Fruit fly (Drosophila melanogaster): Measurements from ENCODE around the gene Daxx.

Daxx gene

DNA sequence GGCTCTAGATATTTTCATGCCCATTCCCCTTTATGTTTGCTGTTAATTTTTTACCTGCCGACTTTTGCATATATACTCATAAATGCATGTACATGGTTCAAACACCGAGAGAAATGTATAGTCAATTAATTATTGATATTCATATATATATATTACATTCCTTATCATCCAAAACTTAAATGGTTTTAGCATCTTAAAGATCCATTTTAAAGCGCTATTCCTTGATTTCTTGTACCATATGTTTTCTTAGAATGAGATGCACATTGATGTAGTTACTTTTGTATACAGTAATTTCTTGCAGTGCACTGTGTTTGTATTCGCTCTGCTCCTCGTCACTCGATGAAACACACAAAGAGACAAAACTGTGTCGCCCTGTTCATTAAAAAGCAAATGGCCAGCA is 27.9 kb downstream of the Daxx start (continued):
- no peak for TF ChIP-seq Fer2 (tag; optimal IDR thresholded peaks at IDR 0.05)
- no peak for TF ChIP-seq CG11085 (GFP tag; IDR thresholded peaks at IDR 0.05)
- TF ChIP-seq Kr (GFP tag; optimal IDR thresholded peaks at IDR 0.05) = no peak
- no peak for TF ChIP-seq crol (GFP tag; IDR thresholded peaks at IDR 0.05)
- no peak for TF ChIP-seq stc (GFP tag; IDR thresholded peaks at IDR 0.05)
- no peak for TF ChIP-seq bigmax (GFP tag; optimal IDR thresholded peaks at IDR 0.05)
- TF ChIP-seq tx (GFP tag; optimal IDR thresholded peaks at IDR 0.05) = no peak
- peak; percentile 41 for TF ChIP-seq zen (tag; optimal IDR thresholded peaks at IDR 0.05)
- TF ChIP-seq CG17829 (tag; optimal IDR thresholded peaks at IDR 0.05) = peak; percentile 16
- no peak for TF ChIP-seq cato (GFP tag; optimal IDR thresholded peaks at IDR 0.05; ENCODE audit: borderline replicate concordance)
- TF ChIP-seq Mes4 (GFP tag; optimal IDR thresholded peaks at IDR 0.05) = no peak
- TF ChIP-seq Ets97D (GFP tag; optimal IDR thresholded peaks at IDR 0.05) = no peak
- no peak for TF ChIP-seq hkb (optimal IDR thresholded peaks at IDR 0.05)
- TF ChIP-seq hkb (GFP tag; IDR thresholded peaks at IDR 0.05) = peak; percentile 36; the same call in 1 of the 2 replicates
- TF ChIP-seq cas (GFP tag; IDR thresholded peaks at IDR 0.05) = no peak
- TF ChIP-seq zfh2 (GFP tag; optimal IDR thresholded peaks at IDR 0.05) = no peak
- no peak for TF ChIP-seq CG10462 (GFP tag; optimal IDR thresholded peaks at IDR 0.05)
- peak; percentile 41; the same call in 1 of the 2 replicates for TF ChIP-seq Xrp1 (GFP tag; IDR thresholded peaks at IDR 0.05)
- TF ChIP-seq Poxn (GFP tag; IDR thresholded peaks at IDR 0.05) = no peak
- no peak for TF ChIP-seq HmgD (GFP tag; optimal IDR thresholded peaks at IDR 0.05)
- no peak for TF ChIP-seq wdn (GFP tag; IDR thresholded peaks at IDR 0.05)
- no peak for TF ChIP-seq B-H2 (GFP tag; optimal IDR thresholded peaks at IDR 0.05)
- TF ChIP-seq stwl (tag; optimal IDR thresholded peaks at IDR 0.05) = no peak
- TF ChIP-seq peb (GFP tag; IDR thresholded peaks at IDR 0.05) = no peak
- TF ChIP-seq Six4 (GFP tag; optimal IDR thresholded peaks at IDR 0.05) = no peak
- TF ChIP-seq CG10979 (tag; optimal IDR thresholded peaks at IDR 0.05) = peak; percentile 45
- no peak for TF ChIP-seq p53 (GFP tag; optimal IDR thresholded peaks at IDR 0.05)
- TF ChIP-seq Med (GFP tag) = no peak
- no peak for TF ChIP-seq CG43689 (GFP tag; IDR thresholded peaks at IDR 0.05)
- peak; percentile 29 for TF ChIP-seq CG17385 (GFP tag; optimal IDR thresholded peaks at IDR 0.05)
- TF ChIP-seq CG7839 (tag; optimal IDR thresholded peaks at IDR 0.05) = peak; percentile 52
- no peak for TF ChIP-seq twi (tag; optimal IDR thresholded peaks at IDR 0.05)
- no peak for TF ChIP-seq Neu2 (GFP tag; optimal IDR thresholded peaks at IDR 0.05; ENCODE audit: borderline replicate concordance)
- TF ChIP-seq CG1603 (tag; optimal IDR thresholded peaks at IDR 0.05) = peak; percentile 46
- TF ChIP-seq Hmr (GFP tag; optimal IDR thresholded peaks at IDR 0.05) = no peak
- 0 out of 2 replicates have a peak, but pooled peaks have one; percentile 22 for TF ChIP-seq lmd (GFP tag; IDR thresholded peaks at IDR 0.05)
- TF ChIP-seq wor (GFP tag; IDR thresholded peaks at IDR 0.05) = no peak
- TF ChIP-seq CG15269 (tag; optimal IDR thresholded peaks at IDR 0.05) = no peak
- TF ChIP-seq CG2889 (GFP tag; IDR thresholded peaks at IDR 0.05) = no peak
- peak; percentile 10 for TF ChIP-seq CG9727 (GFP tag; optimal IDR thresholded peaks at IDR 0.05)
- no peak for TF ChIP-seq CG2120 (GFP tag; optimal IDR thresholded peaks at IDR 0.05)
- TF ChIP-seq Deaf1 (tag; optimal IDR thresholded peaks at IDR 0.05) = no peak
- TF ChIP-seq repo (GFP tag; optimal IDR thresholded peaks at IDR 0.05) = no peak
- no peak for TF ChIP-seq CG3281 (GFP tag; optimal IDR thresholded peaks at IDR 0.05)
- TF ChIP-seq CkIIα-i1 (GFP tag; IDR thresholded peaks at IDR 0.05) = no peak
- no peak for TF ChIP-seq fd3F (GFP tag; optimal IDR thresholded peaks at IDR 0.05)
- TF ChIP-seq lola (GFP tag; optimal IDR thresholded peaks at IDR 0.05) = peak in 1 of 3 experiments; percentile 30
- peak; percentile 36; the same call in 1 of the 2 replicates for TF ChIP-seq sisA (GFP tag; IDR thresholded peaks at IDR 0.05)
- TF ChIP-seq eyg (GFP tag; optimal IDR thresholded peaks at IDR 0.05) = no peak
- no peak for TF ChIP-seq ro (GFP tag; IDR thresholded peaks at IDR 0.05)
- TF ChIP-seq maf-S (GFP tag; optimal IDR thresholded peaks at IDR 0.05) = no peak
- peak; percentile 32 for TF ChIP-seq D19A (tag; optimal IDR thresholded peaks at IDR 0.05)

Data from whole organism, embryonic.